Worm (Caenorhabditis elegans) whole organism, L4/young adult: ENCODE measurements around the gene mtq-2.

ENCODE experiments used
- dao-5 ChIP-seq: sonication (generic microtip); optimal IDR thresholded peaks from 2 replicates; lab custom pipeline; 2016; ENCODE audit warnings: missing genotype, missing genetic modification characterization, moderate library complexity, missing compliant biosample characterization
- him-1 ChIP-seq: sonication (generic microtip); optimal IDR thresholded peaks from 2 replicates; lab custom pipeline; 2016; ENCODE audit warnings: missing genotype, missing genetic modification reagents, missing genetic modification characterization, missing compliant biosample characterization

DNA sequence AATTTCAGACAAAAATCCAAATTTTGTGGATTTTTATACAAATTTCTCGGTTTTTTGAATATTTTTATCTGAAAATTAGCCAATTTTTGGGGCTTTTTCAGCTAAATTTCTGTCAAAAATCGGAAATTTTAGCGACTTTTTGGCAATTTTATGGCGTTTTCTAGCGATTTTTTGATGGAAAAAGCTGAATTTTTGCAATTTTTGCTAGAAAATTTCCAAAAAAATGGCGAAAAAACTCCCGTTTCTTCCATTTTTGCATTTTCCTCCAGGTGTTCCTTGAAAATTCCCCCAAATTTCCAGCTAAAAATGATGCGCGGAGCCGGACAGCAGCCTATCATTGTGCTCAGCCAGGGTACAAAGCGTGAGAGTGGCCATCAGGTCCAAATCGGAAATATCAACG lies 44.0 kb upstream of the mtq-2 start, which contains the start of gene cct-3:
- TF ChIP-seq him-1 (tag; lab: Kevin White, UChicago): no peak
- no peak for TF ChIP-seq dao-5 (tag; lab: Kevin White, UChicago)
